Worm (Caenorhabditis elegans) whole organism, young adult: ENCODE measurements around the gene E02H1.6.
A peak's percentile ranks its signal among the peaks of the same experiment; 100 is the strongest.

Experiments used
- B0261.1 ChIP-seq: sonication (generic microtip); optimal IDR thresholded peaks from 2 replicates; lab custom pipeline; 2016; ENCODE audit warnings: mild to moderate bottlenecking, missing genetic modification characterization, moderate library complexity, missing compliant biosample characterization
- B0336.3 ChIP-seq: fragments of 200-800 bp; sonication (Bioruptor generic); IDR thresholded peaks from 2 replicates; pipeline ENCODE4 v1.3.6; 2022; ENCODE audit warnings: missing genetic modification characterization, missing compliant biosample characterization
- F37B4.10 ChIP-seq: fragments of 200-800 bp; sonication (Bioruptor generic); IDR thresholded peaks from 2 replicates; pipeline ENCODE4 v1.3.6; 2022; ENCODE audit warnings: missing genetic modification characterization, missing compliant biosample characterization
- F49E8.2 ChIP-seq: sonication (generic microtip); optimal IDR thresholded peaks from 3 replicates; lab custom pipeline; 2017; ENCODE audit warnings: missing genetic modification characterization, mild to moderate bottlenecking, missing compliant biosample characterization, antibody characterized with exemption, moderate library complexity; ENCODE audit not compliant: insufficient read depth
- F52B5.7 ChIP-seq: sonication (generic microtip); optimal IDR thresholded peaks from 2 replicates; lab custom pipeline; 2016; ENCODE audit warnings: mild to moderate bottlenecking, missing genetic modification characterization, missing compliant biosample characterization
- F55B11.4 ChIP-seq: sonication (generic microtip); optimal IDR thresholded peaks from 2 replicates; lab custom pipeline; 2016; ENCODE audit warnings: missing compliant biosample characterization, missing genetic modification characterization, borderline replicate concordance; ENCODE audit not compliant: insufficient read depth
- K12H6.12 ChIP-seq: fragments of 200-800 bp; sonication (Bioruptor generic); optimal IDR thresholded peaks from 2 replicates; lab custom pipeline; 2018; ENCODE audit warnings: mild to moderate bottlenecking, missing genetic modification characterization, missing compliant biosample characterization
- Y67H2A.10 ChIP-seq: fragments of 200-800 bp; sonication (Bioruptor generic); conservative IDR thresholded peaks from 2 replicates; pipeline ENCODE4 v1.3.6; 2022; ENCODE audit warnings: missing genetic modification reagents, missing genetic modification characterization, missing compliant biosample characterization
- aptf-2 ChIP-seq: fragments of 200-800 bp; sonication (Bioruptor generic); conservative IDR thresholded peaks from 2 replicates; pipeline ENCODE4 v1.3.6; 2022; ENCODE audit warnings: missing genetic modification reagents, missing genetic modification characterization, missing compliant biosample characterization
- athp-1 ChIP-seq: sonication (generic microtip); optimal IDR thresholded peaks from 2 replicates; lab custom pipeline; 2017; ENCODE audit warnings: mild to moderate bottlenecking, missing genetic modification characterization, missing compliant biosample characterization
- attf-3 ChIP-seq: fragments of 200-800 bp; sonication (Bioruptor generic); conservative IDR thresholded peaks from 2 replicates; pipeline ENCODE4 v1.3.6; 2022; ENCODE audit warnings: missing genetic modification reagents, missing genetic modification characterization, missing compliant biosample characterization
- ceh-79 ChIP-seq: sonication (generic microtip); optimal IDR thresholded peaks from 2 replicates; lab custom pipeline; 2017; ENCODE audit warnings: mild to moderate bottlenecking, missing genetic modification characterization, missing compliant biosample characterization
- chd-7 ChIP-seq: sonication (generic microtip); optimal IDR thresholded peaks from 2 replicates; lab custom pipeline; 2016; ENCODE audit warnings: mild to moderate bottlenecking, missing genetic modification characterization, moderate library complexity, missing compliant biosample characterization
- die-1 ChIP-seq: sonication (generic microtip); optimal IDR thresholded peaks from 2 replicates; lab custom pipeline; 2016; ENCODE audit warnings: missing genotype, mild to moderate bottlenecking, missing genetic modification characterization, missing compliant biosample characterization
- dox-1 ChIP-seq: fragments of 200-800 bp; sonication (Bioruptor generic); IDR thresholded peaks from 2 replicates; pipeline ENCODE4 v1.3.6; 2022; ENCODE audit warnings: missing genetic modification reagents, missing genetic modification characterization, missing compliant biosample characterization
- efl-1 ChIP-seq: fragments of 150-350 bp; optimal IDR thresholded peaks from 2 replicates; lab custom pipeline; 2014; ENCODE audit warnings: missing biosample characterization, missing genetic modification reagents, missing genetic modification characterization
- egl-44 ChIP-seq: fragments of 200-800 bp; sonication (Bioruptor generic); IDR thresholded peaks from 2 replicates; pipeline ENCODE4 v1.3.6; 2022; ENCODE audit warnings: missing genetic modification reagents, missing genetic modification characterization, missing compliant biosample characterization
- ekl-4 ChIP-seq: fragments of 200-800 bp; sonication (Bioruptor generic); IDR thresholded peaks from 2 replicates; pipeline ENCODE4 v1.3.6; 2022; ENCODE audit warnings: missing genetic modification reagents, missing genetic modification characterization, missing compliant biosample characterization
- gei-17 ChIP-seq: fragments of 200-800 bp; sonication (Bioruptor generic); optimal IDR thresholded peaks from 2 replicates; lab custom pipeline; 2018; ENCODE audit warnings: mild to moderate bottlenecking, missing genetic modification characterization, missing compliant biosample characterization
- hlh-26 ChIP-seq: fragments of 200-800 bp; sonication (Bioruptor generic); conservative IDR thresholded peaks from 2 replicates; pipeline ENCODE4 v1.3.6; 2022; ENCODE audit warnings: missing genetic modification reagents, missing genetic modification characterization, missing compliant biosample characterization
- hmg-1.2 ChIP-seq: fragments of 200-800 bp; sonication (Bioruptor generic); IDR thresholded peaks from 2 replicates; pipeline ENCODE4 v1.3.6; 2022; ENCODE audit warnings: missing genetic modification reagents, missing genetic modification characterization, missing compliant biosample characterization
- hmg-20 ChIP-seq: fragments of 200-800 bp; sonication (Bioruptor generic); IDR thresholded peaks from 2 replicates; pipeline ENCODE4 v1.3.6; 2022; ENCODE audit warnings: missing genetic modification reagents, missing genetic modification characterization, missing compliant biosample characterization
- lin-35 ChIP-seq, 3 experiments: fragments of 150-350 bp in 2 of 3; sonication (generic microtip) in 1 of 3; optimal IDR thresholded peaks; 2 replicates each; lab custom pipeline; 2014 to 2018; ENCODE audit warnings: missing biosample characterization in 3 of 3, missing genetic modification characterization in 3 of 3, missing genetic modification reagents in 3 of 3
- lin-54 ChIP-seq: fragments of 200-800 bp; sonication (Bioruptor generic); optimal IDR thresholded peaks from 2 replicates; lab custom pipeline; 2018; ENCODE audit warnings: mild to moderate bottlenecking, missing genetic modification characterization, missing compliant biosample characterization
- lir-1 ChIP-seq: fragments of 200-800 bp; sonication (Bioruptor generic); conservative IDR thresholded peaks from 2 replicates; pipeline ENCODE4 v1.3.6; 2022; ENCODE audit warnings: missing genetic modification reagents, missing genetic modification characterization, missing compliant biosample characterization
- mel-28 ChIP-seq: sonication (generic microtip); optimal IDR thresholded peaks from 2 replicates; lab custom pipeline; 2016; ENCODE audit warnings: borderline replicate concordance, mild to moderate bottlenecking, missing genetic modification characterization, missing compliant biosample characterization
- nfyb-1 ChIP-seq: fragments of 200-800 bp; sonication (Bioruptor generic); IDR thresholded peaks from 2 replicates; pipeline ENCODE4 v1.3.6; 2022; ENCODE audit warnings: missing genetic modification reagents, missing genetic modification characterization, missing compliant biosample characterization
- nhr-80 ChIP-seq: sonication (generic microtip); optimal IDR thresholded peaks from 2 replicates; lab custom pipeline; 2016; ENCODE audit warnings: missing genetic modification characterization, missing compliant biosample characterization
- pbrm-1 ChIP-seq: fragments of 200-800 bp; sonication (Bioruptor generic); IDR thresholded peaks from 2 replicates; pipeline ENCODE4 v1.3.6; 2022; ENCODE audit warnings: missing genetic modification reagents, missing genetic modification characterization, missing compliant biosample characterization
- pha-4 ChIP-seq: fragments of 150-350 bp; sonication (generic microtip); optimal IDR thresholded peaks from 2 replicates; lab custom pipeline; 2014; ENCODE audit warnings: missing biosample characterization, missing genetic modification reagents, missing genetic modification characterization
- sdz-38 ChIP-seq: sonication (generic microtip); optimal IDR thresholded peaks from 2 replicates; lab custom pipeline; 2016; ENCODE audit warnings: missing genotype, missing genetic modification characterization, missing compliant biosample characterization
- snpc-1.3 ChIP-seq: sonication (generic microtip); optimal IDR thresholded peaks from 2 replicates; lab custom pipeline; 2017; ENCODE audit warnings: missing genetic modification characterization, mild to moderate bottlenecking, missing compliant biosample characterization, antibody characterized with exemption, moderate library complexity, missing genotype, missing genetic modification reagents; ENCODE audit not compliant: insufficient read depth
- sptf-2 ChIP-seq: fragments of 200-800 bp; sonication (Bioruptor generic); optimal IDR thresholded peaks from 2 replicates; lab custom pipeline; 2018; ENCODE audit warnings: mild to moderate bottlenecking, missing genetic modification characterization, missing compliant biosample characterization
- tbx-9 ChIP-seq: sonication (generic microtip); optimal IDR thresholded peaks from 2 replicates; lab custom pipeline; 2016; ENCODE audit warnings: borderline replicate concordance, missing genetic modification characterization, inconsistent platforms, missing compliant biosample characterization
- unc-130 ChIP-seq: sonication (generic microtip); optimal IDR thresholded peaks from 2 replicates; lab custom pipeline; 2016; ENCODE audit warnings: missing genetic modification reagents, missing genetic modification characterization, missing compliant biosample characterization
- ztf-28 ChIP-seq: fragments of 200-800 bp; sonication (Bioruptor generic); IDR thresholded peaks from 2 replicates; pipeline ENCODE4 v1.3.6; 2022; ENCODE audit warnings: missing genetic modification reagents, missing genetic modification characterization, missing compliant biosample characterization

Gene E02H1.6

DNA sequence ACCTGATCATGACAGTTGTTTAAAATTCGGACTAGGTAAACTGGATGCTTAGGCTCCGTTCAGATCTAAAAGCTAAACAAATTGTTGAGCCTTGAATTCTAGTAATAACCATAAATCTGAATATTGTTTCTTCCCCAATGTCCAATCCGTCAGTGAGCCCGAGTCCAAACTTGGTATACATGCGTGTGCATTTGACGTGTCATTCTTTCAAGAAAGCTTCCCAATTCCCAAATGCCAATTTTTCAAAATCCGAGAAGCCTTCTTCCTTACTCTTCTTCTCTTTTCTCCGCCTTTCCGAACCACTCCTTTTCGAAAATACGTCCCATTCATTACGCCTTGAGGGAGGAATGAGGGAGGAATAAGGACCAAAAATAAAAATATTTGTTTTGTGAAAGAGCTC is 19.8 kb upstream of the E02H1.6 start:
- TF ChIP-seq egl-44 (GFP tag; lab: Robert Waterston, UW): no peak

DNA sequence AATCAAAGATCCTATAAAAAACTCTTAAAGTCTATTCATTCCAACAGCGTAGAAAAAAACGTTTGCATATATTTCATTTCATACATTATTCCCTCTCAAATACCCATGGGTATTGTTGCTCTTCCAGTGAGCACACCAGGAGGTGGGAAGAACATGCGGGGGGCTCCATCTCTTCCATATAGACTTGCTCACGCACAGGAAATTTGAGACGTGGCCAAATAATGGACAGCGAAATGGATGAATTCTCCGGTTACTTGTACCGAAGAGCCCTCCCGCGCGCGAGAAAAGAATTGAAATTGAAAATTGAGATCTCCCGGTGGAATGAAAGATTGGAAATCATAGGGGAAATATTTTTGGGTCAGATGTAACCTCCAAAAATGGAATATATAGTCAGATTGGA is 18.9 kb upstream of the E02H1.6 start:
- TF ChIP-seq B0336.3 (GFP tag; lab: Robert Waterston, UW) (no peak), nfyb-1 (GFP tag; lab: Robert Waterston, UW) (0 out of 2 replicates have a peak, but pooled peaks have one; percentile 33)
- TF ChIP-seq, all 124 proteins: peak for 1

DNA sequence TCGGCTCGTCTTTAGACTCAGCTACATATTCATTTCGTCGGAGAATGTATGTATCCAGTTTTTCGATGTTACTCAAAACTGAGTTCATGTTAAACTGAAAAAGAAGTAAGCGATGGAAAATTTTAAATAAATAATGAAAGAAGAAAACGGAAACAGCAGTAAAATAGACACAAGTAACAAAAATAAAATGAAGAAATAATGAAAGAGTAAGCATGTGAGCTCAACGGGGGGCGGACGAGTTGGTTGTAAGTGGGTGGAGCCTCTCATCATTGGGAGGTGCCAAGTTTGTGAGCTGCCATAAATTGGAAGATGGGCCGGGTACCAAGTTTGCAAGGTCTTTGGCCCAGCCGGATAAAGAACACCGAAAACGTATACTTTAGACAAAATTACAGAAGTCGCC is 13.0 kb upstream of the E02H1.6 start, which contains the start of gene wee-1.1:
Gene wee-1.1 (minus strand): TSS at position 101 of the 400 bp plus-strand sequence.
- no peak for TF ChIP-seq F52B5.7 (tag; lab: Kevin White, UChicago)
- no peak for TF ChIP-seq F55B11.4 (tag; lab: Kevin White, UChicago)
- no peak for TF ChIP-seq mel-28
- TF ChIP-seq Y67H2A.10 (GFP tag; lab: Robert Waterston, UW): no peak
- TF ChIP-seq B0261.1 (tag; lab: Kevin White, UChicago): no peak
- no peak for TF ChIP-seq sdz-38
- no peak for TF ChIP-seq pha-4 (tag; lab: Kevin White, UChicago)
- TF ChIP-seq tbx-9: no peak
- no peak for TF ChIP-seq egl-44 (GFP tag; lab: Robert Waterston, UW)
- no peak for TF ChIP-seq ztf-28 (GFP tag; lab: Robert Waterston, UW)
- TF ChIP-seq K12H6.12 (tag; lab: Kevin White, UChicago): no peak
- TF ChIP-seq unc-130 (GFP tag; lab: Kevin White, UChicago): no peak
- no peak for TF ChIP-seq lir-1 (GFP tag; lab: Robert Waterston, UW)
- no peak for TF ChIP-seq hmg-20 (GFP tag; lab: Robert Waterston, UW)
- TF ChIP-seq athp-1: no peak
- no peak for TF ChIP-seq sptf-2
- TF ChIP-seq efl-1 (GFP tag; lab: Kevin White, UChicago): no peak
- TF ChIP-seq lin-54 (GFP tag; lab: Kevin White, UChicago): no peak
- TF ChIP-seq, all 124 proteins: peak for 0

DNA sequence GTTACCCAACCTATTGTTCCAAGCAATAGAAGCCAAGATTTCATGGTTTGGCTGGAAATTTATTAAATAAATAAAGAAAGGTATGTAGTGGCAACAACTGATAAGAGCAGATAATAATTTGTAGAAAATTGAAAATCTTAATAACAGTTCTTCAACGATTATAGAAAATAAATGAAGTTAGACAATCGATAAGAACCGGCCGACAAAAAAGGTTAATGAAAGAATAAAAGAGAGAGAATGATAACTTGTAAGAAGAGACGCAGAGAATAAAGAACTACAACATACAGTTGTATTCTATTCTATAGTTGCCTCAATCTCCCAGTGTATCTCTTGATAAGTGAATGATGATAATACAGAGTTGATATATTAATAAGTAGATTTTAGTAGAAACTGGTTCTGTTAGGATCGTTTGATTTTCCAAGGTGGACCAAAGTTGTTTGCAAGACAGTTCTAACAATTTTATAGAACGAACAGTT is 9.7 kb upstream of the E02H1.6 start, which contains the start of gene ugt-58:
Gene ugt-58 (minus strand): TSS at position 51 of the 476 bp plus-strand sequence.
- TF ChIP-seq hlh-26 (GFP tag; lab: Robert Waterston, UW): no peak
- peak; percentile 5 for TF ChIP-seq nhr-80 (tag; lab: Kevin White, UChicago)
- TF ChIP-seq unc-130 (GFP tag; lab: Kevin White, UChicago): no peak

DNA sequence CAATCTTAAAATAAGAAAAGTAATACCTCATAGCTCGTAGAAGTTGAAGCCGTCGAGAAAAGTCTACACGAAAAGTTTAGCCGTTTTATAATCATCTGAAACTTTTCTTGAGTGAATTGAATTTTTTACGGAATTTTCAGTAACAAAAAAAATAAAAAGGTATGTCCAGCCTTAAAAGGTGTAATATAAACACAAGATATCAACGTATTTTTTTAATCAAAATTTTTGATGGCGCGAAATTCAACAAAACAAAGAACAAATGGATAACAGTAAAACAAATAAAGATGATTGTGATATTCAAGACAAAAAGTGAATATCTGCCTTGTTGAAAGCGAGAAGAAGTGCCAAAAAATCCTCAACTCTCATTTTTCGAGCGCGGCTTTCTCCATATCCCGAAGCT is 6.8 kb upstream of the E02H1.6 start, which contains the start of gene eral-1:
Gene eral-1 (minus strand): TSS at position 101 of the 400 bp plus-strand sequence.
- TF ChIP-seq hmg-1.2 (GFP tag; lab: Robert Waterston, UW) (no peak), gei-17 (GFP tag; lab: Kevin White, UChicago) (no peak), dox-1 (GFP tag; lab: Robert Waterston, UW) (no peak), B0261.1 (tag; lab: Kevin White, UChicago) (no peak), tbx-9 (no peak), F49E8.2 (tag; lab: Kevin White, UChicago) (no peak), die-1 (no peak), sdz-38 (no peak), hmg-20 (GFP tag; lab: Robert Waterston, UW) (no peak), lin-35 (GFP tag; optimal IDR thresholded peaks at IDR 0.05; lab: Kevin White, UChicago) (no peak), ceh-79 (no peak), K12H6.12 (tag; lab: Kevin White, UChicago) (no peak), ekl-4 (GFP tag; lab: Robert Waterston, UW) (no peak), snpc-1.3 (tag; lab: Kevin White, UChicago) (no peak), hlh-26 (GFP tag; lab: Robert Waterston, UW) (no peak), chd-7 (tag; lab: Kevin White, UChicago) (no peak), pbrm-1 (GFP tag; lab: Robert Waterston, UW) (no peak), F37B4.10 (GFP tag; lab: Robert Waterston, UW) (no peak), aptf-2 (GFP tag; lab: Robert Waterston, UW) (no peak), attf-3 (GFP tag; lab: Robert Waterston, UW) (no peak)
- TF ChIP-seq, all 124 proteins: peak for 0
